Worm (Caenorhabditis elegans) whole organism, midembryonic: ENCODE measurements around the gene pcp-1.

ENCODE experiments used
- T22C8.4 ChIP-seq: fragments of 200-800 bp; sonication (Bioruptor generic); IDR thresholded peaks from 2 replicates; pipeline ENCODE4 v1.3.6; 2022; ENCODE audit warnings: missing genetic modification characterization, missing compliant biosample characterization
- cog-1 ChIP-seq: sonication (generic microtip); optimal IDR thresholded peaks from 2 replicates; lab custom pipeline; 2016; ENCODE audit warnings: missing genetic modification characterization, missing compliant biosample characterization
- flt-1 ChIP-seq: fragments of 200-800 bp; sonication (Bioruptor generic); IDR thresholded peaks from 2 replicates; pipeline ENCODE4 v1.3.6; 2022; ENCODE audit warnings: missing genetic modification characterization, missing compliant biosample characterization
- klf-2 ChIP-seq: fragments of 200-800 bp; sonication (Bioruptor generic); conservative IDR thresholded peaks from 2 replicates; pipeline ENCODE4 v1.3.6; 2022; ENCODE audit warnings: missing genetic modification reagents, missing genetic modification characterization, missing compliant biosample characterization
- med-1 ChIP-seq: sonication (generic microtip); optimal IDR thresholded peaks from 2 replicates; lab custom pipeline; 2017; ENCODE audit warnings: missing genetic modification characterization, mild to moderate bottlenecking, missing compliant biosample characterization, antibody characterized with exemption, missing genetic modification reagents; ENCODE audit not compliant: insufficient read depth
- ref-1 ChIP-seq: fragments of 200-800 bp; sonication (Bioruptor generic); conservative IDR thresholded peaks from 2 replicates; pipeline ENCODE4 v1.3.6; 2022; ENCODE audit warnings: missing genetic modification reagents, missing genetic modification characterization, missing compliant biosample characterization
- tab-1 ChIP-seq: fragments of 200-800 bp; sonication (Bioruptor generic); IDR thresholded peaks from 2 replicates; pipeline ENCODE4 v1.3.6; 2022; ENCODE audit warnings: missing genetic modification characterization, missing compliant biosample characterization
- ztf-23 ChIP-seq: fragments of 200-800 bp; sonication (Bioruptor generic); IDR thresholded peaks from 2 replicates; pipeline ENCODE4 v1.3.6; 2022; ENCODE audit warnings: missing genetic modification reagents, missing genetic modification characterization, missing compliant biosample characterization
- ztf-29 ChIP-seq: fragments of 200-800 bp; sonication (Bioruptor generic); IDR thresholded peaks from 2 replicates; pipeline ENCODE4 v1.3.6; 2022; ENCODE audit warnings: missing genetic modification reagents, missing genetic modification characterization, missing compliant biosample characterization

pcp-1 gene

DNA sequence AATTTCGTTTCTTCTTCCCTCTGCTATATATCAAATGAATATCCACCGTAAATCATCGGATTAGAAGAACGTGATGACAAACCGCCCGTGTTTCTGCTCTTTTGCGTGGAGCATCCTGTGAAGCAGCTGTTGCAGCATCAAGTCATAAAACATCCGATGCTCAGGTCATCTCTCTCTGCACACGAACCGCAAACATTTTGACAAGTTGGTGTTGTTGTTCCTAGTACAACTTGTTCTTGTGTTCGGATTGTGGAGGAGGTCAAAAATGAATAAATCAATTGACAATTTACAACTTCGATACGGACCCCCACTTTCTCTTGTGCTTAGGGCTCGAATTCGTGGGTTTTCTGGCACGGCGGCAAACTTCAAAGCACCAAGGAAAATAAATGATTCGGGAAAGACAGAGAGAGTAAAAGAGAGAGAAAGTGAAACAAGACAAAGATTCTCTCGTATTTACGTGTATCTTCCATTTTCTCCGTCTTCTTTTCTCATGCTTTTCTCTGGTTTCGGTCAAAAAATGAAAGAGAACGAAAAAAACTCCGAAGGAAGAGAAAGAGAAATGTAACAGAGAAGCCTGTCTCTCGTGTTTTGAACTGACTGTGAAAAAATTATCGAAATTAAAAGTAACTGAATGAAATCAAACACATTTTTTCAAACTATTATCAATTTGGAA is 22.0 kb downstream of the pcp-1 start:
- TF ChIP-seq klf-2 (GFP tag; lab: Robert Waterston, UW) (no peak), flt-1 (GFP tag; lab: Robert Waterston, UW) (no peak), T22C8.4 (no peak), ref-1 (GFP tag; lab: Robert Waterston, UW) (no peak), ztf-29 (no peak), med-1 (GFP tag; lab: Kevin White, UChicago) (no peak), cog-1 (no peak), ztf-23 (GFP tag; lab: Robert Waterston, UW) (no peak), tab-1 (GFP tag; lab: Robert Waterston, UW) (no peak)

DNA sequence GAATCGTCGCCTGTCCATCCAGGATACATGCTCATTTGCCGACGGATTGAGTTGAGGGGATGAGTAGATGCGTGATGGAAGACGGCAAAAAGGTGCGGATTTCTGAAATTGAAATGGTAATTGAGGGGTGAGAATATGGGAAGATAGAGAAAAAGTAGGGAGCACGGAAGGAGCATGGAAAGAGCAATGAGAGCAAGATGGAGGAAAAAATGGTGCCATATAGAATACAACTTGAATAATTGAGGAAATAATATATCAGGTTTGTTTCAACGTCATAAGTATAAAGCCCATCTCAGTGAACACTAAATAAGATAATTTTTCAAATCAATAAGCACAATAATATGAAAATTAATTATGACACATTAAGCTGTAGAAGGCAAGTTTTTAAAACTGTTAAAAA is 24.7 kb downstream of the pcp-1 start, which contains the start of gene mab-5:
TSS of gene mab-5 (minus strand) at position 101 of the 400 bp plus-strand sequence.
- no peak for TF ChIP-seq ztf-29
- no peak for TF ChIP-seq klf-2 (GFP tag; lab: Robert Waterston, UW)
- no peak for TF ChIP-seq tab-1 (GFP tag; lab: Robert Waterston, UW)
- TF ChIP-seq T22C8.4 = no peak
- TF ChIP-seq ref-1 (GFP tag; lab: Robert Waterston, UW) = no peak
- no peak for TF ChIP-seq flt-1 (GFP tag; lab: Robert Waterston, UW)
- no peak for TF ChIP-seq ztf-23 (GFP tag; lab: Robert Waterston, UW)
- TF ChIP-seq cog-1 = no peak
- no peak for TF ChIP-seq med-1 (GFP tag; lab: Kevin White, UChicago)

DNA sequence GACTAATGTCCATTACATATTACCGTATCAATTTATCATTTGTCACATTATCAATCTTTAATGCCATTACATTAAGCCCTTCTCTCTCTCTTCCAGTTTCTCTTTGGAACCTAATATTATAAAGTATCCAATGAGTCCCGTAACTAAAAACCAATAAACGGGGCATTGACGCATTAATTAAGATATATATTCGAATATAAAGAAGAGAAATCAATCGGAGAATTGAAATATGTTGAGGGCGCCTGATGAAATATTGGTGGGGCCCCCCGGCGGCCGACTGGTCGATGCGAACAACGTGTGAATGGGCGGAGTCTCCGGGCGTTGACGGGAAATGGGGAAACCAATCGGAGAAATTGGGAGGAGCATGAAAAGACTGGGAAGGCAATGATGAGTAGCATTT is 25.5 kb downstream of the pcp-1 start:
- TF ChIP-seq med-1 (GFP tag; lab: Kevin White, UChicago) = no peak
- no peak for TF ChIP-seq ref-1 (GFP tag; lab: Robert Waterston, UW)
- no peak for TF ChIP-seq klf-2 (GFP tag; lab: Robert Waterston, UW)
- no peak for TF ChIP-seq cog-1
- no peak for TF ChIP-seq ztf-29
- no peak for TF ChIP-seq flt-1 (GFP tag; lab: Robert Waterston, UW)
- no peak for TF ChIP-seq tab-1 (GFP tag; lab: Robert Waterston, UW)
- no peak for TF ChIP-seq ztf-23 (GFP tag; lab: Robert Waterston, UW)
- TF ChIP-seq T22C8.4 = no peak

DNA sequence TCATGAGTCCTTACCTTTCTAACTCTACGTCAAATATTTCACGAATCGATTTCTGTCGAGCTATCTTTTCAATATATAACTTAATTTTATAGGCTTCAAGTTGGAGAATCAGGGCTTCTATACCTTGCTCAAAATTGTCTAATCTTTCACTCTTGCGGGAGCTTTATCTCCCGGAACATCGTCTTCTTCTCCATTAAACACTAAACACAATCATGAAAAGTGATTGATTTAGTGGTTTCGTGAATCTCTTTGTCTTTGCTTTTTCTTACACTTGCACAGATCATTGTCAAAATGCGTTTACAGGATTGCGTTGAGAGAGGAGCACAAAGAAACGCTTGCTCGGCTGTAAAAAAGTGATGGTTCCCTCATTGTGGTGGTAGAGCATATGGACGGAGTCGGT is 29.7 kb downstream of the pcp-1 start:
- TF ChIP-seq flt-1 (GFP tag; lab: Robert Waterston, UW) = no peak
- TF ChIP-seq cog-1 = no peak
- TF ChIP-seq ztf-29 = no peak
- no peak for TF ChIP-seq klf-2 (GFP tag; lab: Robert Waterston, UW)
- TF ChIP-seq ref-1 (GFP tag; lab: Robert Waterston, UW) = no peak
- TF ChIP-seq tab-1 (GFP tag; lab: Robert Waterston, UW) = no peak
- no peak for TF ChIP-seq med-1 (GFP tag; lab: Kevin White, UChicago)
- TF ChIP-seq ztf-23 (GFP tag; lab: Robert Waterston, UW) = no peak
- TF ChIP-seq T22C8.4 = no peak

DNA sequence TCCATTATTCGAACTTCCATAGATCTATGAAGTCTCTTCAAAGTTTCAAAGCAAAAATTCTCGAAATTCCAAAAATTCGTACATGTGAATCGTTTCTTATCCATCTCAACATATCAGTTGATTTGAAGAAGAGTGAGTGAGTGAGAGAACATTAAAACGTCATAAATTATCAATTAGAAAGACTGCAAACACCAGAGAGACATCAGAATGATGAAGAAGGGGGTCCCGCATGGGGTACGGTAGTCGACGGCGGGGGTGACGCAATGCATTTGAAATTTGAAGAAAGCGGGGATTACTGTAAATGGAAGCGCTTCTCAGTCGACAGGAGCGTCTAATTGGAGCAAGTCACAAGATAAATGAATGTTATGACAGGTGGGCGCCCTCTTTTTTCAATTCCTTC is 31.8 kb downstream of the pcp-1 start:
- TF ChIP-seq T22C8.4 = no peak

DNA sequence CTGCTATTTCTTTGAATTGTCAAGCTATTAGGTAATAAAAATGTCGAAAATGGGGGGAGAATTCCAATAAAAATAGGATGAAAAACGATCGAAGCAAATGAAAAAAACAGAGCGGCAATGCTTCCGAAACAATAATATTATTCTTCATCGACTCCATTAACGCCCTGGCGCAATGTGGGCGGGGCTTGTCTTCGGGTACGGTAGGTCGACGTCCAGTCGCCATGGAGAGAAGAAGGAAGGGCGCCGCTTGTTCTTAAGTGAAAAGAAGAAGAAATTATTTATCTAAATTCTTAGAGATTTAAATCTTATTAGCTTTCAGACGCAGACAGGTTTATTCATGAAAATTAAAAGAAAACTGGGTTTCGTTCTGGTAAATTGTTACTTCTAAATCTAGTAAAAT is 33.5 kb downstream of the pcp-1 start:
- no peak for TF ChIP-seq tab-1 (GFP tag; lab: Robert Waterston, UW)
- no peak for TF ChIP-seq cog-1
- TF ChIP-seq ztf-29 = no peak
- no peak for TF ChIP-seq med-1 (GFP tag; lab: Kevin White, UChicago)
- no peak for TF ChIP-seq klf-2 (GFP tag; lab: Robert Waterston, UW)
- no peak for TF ChIP-seq flt-1 (GFP tag; lab: Robert Waterston, UW)
- no peak for TF ChIP-seq T22C8.4
- no peak for TF ChIP-seq ref-1 (GFP tag; lab: Robert Waterston, UW)
- no peak for TF ChIP-seq ztf-23 (GFP tag; lab: Robert Waterston, UW)

DNA sequence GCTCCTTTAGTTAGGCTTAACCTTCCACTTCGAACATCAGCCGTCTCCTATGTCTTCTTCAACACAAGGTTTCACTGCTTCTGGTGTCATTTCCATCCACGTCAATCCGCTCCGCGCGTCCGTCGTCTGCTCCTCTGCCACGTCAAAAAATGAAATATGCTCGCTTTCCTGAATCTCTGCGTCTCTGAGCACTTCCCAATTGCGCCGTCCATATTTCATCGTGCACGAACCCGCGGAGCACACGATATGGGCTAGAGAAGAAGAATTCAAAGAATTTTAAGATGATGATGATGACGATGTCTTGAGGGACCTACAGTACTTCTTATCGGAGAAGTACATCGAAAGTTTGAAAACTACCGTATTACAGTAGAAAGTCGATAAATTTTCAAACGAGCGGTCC is 34.3 kb downstream of the pcp-1 start:
- no peak for TF ChIP-seq med-1 (GFP tag; lab: Kevin White, UChicago)
- TF ChIP-seq flt-1 (GFP tag; lab: Robert Waterston, UW) = no peak
- TF ChIP-seq ref-1 (GFP tag; lab: Robert Waterston, UW) = no peak
- no peak for TF ChIP-seq cog-1

DNA sequence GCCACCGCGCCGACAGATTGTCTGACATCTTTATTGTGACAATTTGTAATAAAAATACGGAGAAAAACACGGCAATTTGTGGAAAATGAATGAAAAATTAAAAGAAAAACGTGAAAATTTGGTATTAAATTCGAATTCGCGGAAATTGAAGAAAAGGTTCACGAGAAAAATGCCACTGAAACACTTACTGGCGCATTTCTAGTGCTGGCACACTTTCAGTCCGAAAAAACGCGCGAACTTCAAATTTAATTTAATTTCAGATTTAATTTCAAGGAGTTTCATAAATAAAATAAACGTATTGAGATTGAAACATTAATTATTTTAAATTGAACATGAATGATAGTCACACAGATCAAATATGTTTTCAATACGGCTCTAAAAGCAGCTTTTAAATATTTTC is 36.6 kb downstream of the pcp-1 start, which contains the start of gene cyk-7:
TSS of gene cyk-7 (minus strand) at position 99 of the 400 bp plus-strand sequence.
- TF ChIP-seq tab-1 (GFP tag; lab: Robert Waterston, UW) (no peak), med-1 (GFP tag; lab: Kevin White, UChicago) (no peak), cog-1 (no peak), ztf-23 (GFP tag; lab: Robert Waterston, UW) (no peak), ztf-29 (no peak), flt-1 (GFP tag; lab: Robert Waterston, UW) (no peak), T22C8.4 (no peak), ref-1 (GFP tag; lab: Robert Waterston, UW) (no peak), klf-2 (GFP tag; lab: Robert Waterston, UW) (no peak)

DNA sequence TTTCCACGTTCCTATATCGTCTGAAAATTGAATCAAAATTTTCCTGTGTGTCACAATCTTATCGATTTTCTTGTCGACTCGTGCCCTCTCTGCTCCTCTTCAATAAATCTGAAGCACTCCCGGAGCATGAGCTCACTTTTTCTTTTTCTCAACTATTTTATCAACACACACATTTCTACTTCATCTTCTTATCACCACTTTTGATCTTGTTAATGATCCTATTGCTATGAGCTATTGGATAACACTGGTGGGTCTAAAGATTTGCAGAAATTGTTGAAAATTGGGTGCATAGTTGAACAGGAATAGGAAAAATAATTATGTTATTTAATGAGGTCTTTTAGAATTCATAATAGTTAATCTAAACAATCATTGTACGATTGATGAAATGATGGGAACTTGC is 46.5 kb downstream of the pcp-1 start:
- no peak for TF ChIP-seq T22C8.4
- TF ChIP-seq med-1 (GFP tag; lab: Kevin White, UChicago) = no peak
- no peak for TF ChIP-seq tab-1 (GFP tag; lab: Robert Waterston, UW)
- no peak for TF ChIP-seq klf-2 (GFP tag; lab: Robert Waterston, UW)
- TF ChIP-seq ztf-29 = no peak
- TF ChIP-seq cog-1 = no peak

DNA sequence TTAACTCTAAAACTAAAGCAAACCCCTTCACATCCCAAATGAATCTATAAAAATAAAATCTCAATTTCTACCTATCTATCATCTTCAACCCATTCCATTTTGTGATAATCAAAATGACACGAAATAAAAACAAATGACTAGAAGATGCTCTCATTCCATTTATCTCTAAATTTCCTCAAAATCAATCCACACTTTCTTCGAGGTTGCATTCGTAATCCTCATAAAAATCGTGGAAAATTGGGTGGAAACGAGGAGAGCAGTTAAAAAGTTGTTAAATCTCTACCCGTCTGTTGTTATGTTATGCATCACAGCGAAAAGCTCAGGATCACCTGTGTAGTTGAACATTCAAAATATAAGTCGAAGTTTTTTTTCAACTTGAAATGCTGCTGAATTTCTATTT is 48.2 kb downstream of the pcp-1 start:
- TF ChIP-seq ztf-23 (GFP tag; lab: Robert Waterston, UW) (no peak), flt-1 (GFP tag; lab: Robert Waterston, UW) (no peak), ztf-29 (no peak), cog-1 (no peak), klf-2 (GFP tag; lab: Robert Waterston, UW) (no peak), med-1 (GFP tag; lab: Kevin White, UChicago) (no peak), tab-1 (GFP tag; lab: Robert Waterston, UW) (no peak), T22C8.4 (no peak), ref-1 (GFP tag; lab: Robert Waterston, UW) (no peak)
